Worm (Caenorhabditis elegans) whole organism, L2 larva: Measurements from ENCODE around the gene ncs-3.

Source experiments
- alr-1 ChIP-seq: fragments of 150-350 bp; optimal IDR thresholded peaks from 2 replicates; lab custom pipeline; 2014; ENCODE audit warnings: missing biosample characterization, missing genetic modification characterization
- ceh-82 ChIP-seq: fragments of 150-350 bp; optimal IDR thresholded peaks from 2 replicates; lab custom pipeline; 2014; ENCODE audit warnings: missing biosample characterization, missing genetic modification characterization
- dmd-4 ChIP-seq: sonication (generic microtip); optimal IDR thresholded peaks from 2 replicates; lab custom pipeline; 2017; ENCODE audit warnings: missing biosample characterization, missing genetic modification characterization
- fos-1 ChIP-seq: fragments of 150-350 bp; optimal IDR thresholded peaks from 2 replicates; lab custom pipeline; 2014; ENCODE audit warnings: missing biosample characterization, missing genetic modification characterization
- lin-11 ChIP-seq: fragments of 150-350 bp; sonication (generic microtip); optimal IDR thresholded peaks from 2 replicates; lab custom pipeline; 2014; ENCODE audit warnings: missing biosample characterization, missing genetic modification characterization, inconsistent platforms, mixed read lengths
- lin-13 ChIP-seq: fragments of 150-350 bp; optimal IDR thresholded peaks from 2 replicates; lab custom pipeline; 2014; ENCODE audit warnings: missing biosample characterization, missing genetic modification reagents, missing genetic modification characterization
- lin-39 ChIP-seq: fragments of 150-350 bp; optimal IDR thresholded peaks from 2 replicates; lab custom pipeline; 2014; ENCODE audit warnings: missing biosample characterization, missing genetic modification reagents, missing genetic modification characterization
- lsy-2 ChIP-seq, 2 experiments: fragments of 150-350 bp in 1 of 2; sonication (generic microtip) in 1 of 2; optimal IDR thresholded peaks; 2 replicates each; lab custom pipeline; 2014 to 2017; ENCODE audit warnings: missing biosample characterization in 2 of 2, missing genetic modification characterization in 2 of 2
- mdl-1 ChIP-seq, 2 experiments: fragments of 150-350 bp in 1 of 2; sonication (generic microtip) in 1 of 2; optimal IDR thresholded peaks; 2 replicates each; lab custom pipeline; 2017; ENCODE audit warnings: missing biosample characterization in 2 of 2, missing genetic modification characterization in 2 of 2
- nhr-129 ChIP-seq: fragments of 150-350 bp; optimal IDR thresholded peaks from 2 replicates; lab custom pipeline; 2014; ENCODE audit warnings: missing biosample characterization, missing genetic modification characterization
- nhr-237 ChIP-seq: fragments of 150-350 bp; optimal IDR thresholded peaks from 2 replicates; lab custom pipeline; 2014; ENCODE audit warnings: missing biosample characterization, missing genetic modification characterization
- nhr-77 ChIP-seq: fragments of 150-350 bp; optimal IDR thresholded peaks from 2 replicates; lab custom pipeline; 2014; ENCODE audit warnings: missing biosample characterization, missing genetic modification characterization
- sma-3 ChIP-seq: sonication (generic microtip); optimal IDR thresholded peaks from 2 replicates; lab custom pipeline; 2016; ENCODE audit warnings: missing genetic modification reagents, missing genetic modification characterization, missing compliant biosample characterization
- snpc-4 ChIP-seq: fragments of 150-350 bp; optimal IDR thresholded peaks from 2 replicates; lab custom pipeline; 2014; ENCODE audit warnings: missing biosample characterization, missing genetic modification characterization

ce11 chrX:1072152-1072551 lies 18.3 kb downstream of the ncs-3 start, which contains the start of gene lim-6:
- TF ChIP-seq snpc-4 (tag; lab: Kevin White, UChicago) (no peak), mdl-1 (tag; optimal IDR thresholded peaks at IDR 0.05; lab: Kevin White, UChicago) (no peak), nhr-129 (tag; lab: Kevin White, UChicago) (no peak), lsy-2 (tag; optimal IDR thresholded peaks at IDR 0.05; lab: Kevin White, UChicago) (no peak), nhr-237 (tag; lab: Kevin White, UChicago) (no peak), dmd-4 (tag; lab: Kevin White, UChicago) (no peak), nhr-77 (tag; lab: Kevin White, UChicago) (no peak), lin-13 (GFP tag; lab: Kevin White, UChicago) (no peak), fos-1 (tag; lab: Kevin White, UChicago) (no peak), lin-11 (tag; lab: Kevin White, UChicago) (no peak), lin-39 (no peak), alr-1 (tag; lab: Kevin White, UChicago) (no peak), sma-3 (GFP tag; lab: Kevin White, UChicago) (no peak), ceh-82 (no peak)
